Worm (Caenorhabditis elegans): Measurements from ENCODE around the gene cnk-1.
"Not testable (repeated sequence)": the region's sequence is repeated elsewhere in the genome, so short reads cannot be mapped to it uniquely, and the experiment has no call there.

- TF ChIP-seq aptf-3 (GFP tag; IDR thresholded peaks at IDR 0.05); D2030.7 (GFP tag; IDR thresholded peaks at IDR 0.05); egl-18 (GFP tag; IDR thresholded peaks at IDR 0.05); F23B12.7 (tag; optimal IDR thresholded peaks at IDR 0.05; ENCODE audit: insufficient read depth); F22D6.2 (tag; optimal IDR thresholded peaks at IDR 0.05): not testable (repeated sequence)
Observed at ce11 chrIII:10266824-10267223, 4.2 kb upstream of the cnk-1 start, which contains the start of gene inpp-4B.

Data from whole organism, young adult.